Fruit fly (Drosophila melanogaster) whole organism, pupa: ENCODE data around the gene PlexA.

Experiments used
- CG15710 ChIP-seq: fragments of 200-800 bp; sonication (Bioruptor generic); optimal IDR thresholded peaks from 2 replicates; lab custom pipeline; 2018; ENCODE audit warnings: missing biosample characterization, mild to moderate bottlenecking, missing genetic modification characterization, moderate library complexity
- CG17806 ChIP-seq: fragments of 200-800 bp; sonication (Bioruptor generic); optimal IDR thresholded peaks from 2 replicates; lab custom pipeline; 2018; ENCODE audit warnings: missing biosample characterization, mild to moderate bottlenecking, missing genetic modification characterization, moderate library complexity
- CG32121 ChIP-seq: fragments of 200-800 bp; sonication (Bioruptor generic); IDR thresholded peaks from 2 replicates; pipeline ENCODE4 v1.3.6; 2022; ENCODE audit warnings: missing biosample characterization, missing genetic modification characterization
- CG34367 ChIP-seq: fragments of 200-800 bp; sonication (Bioruptor generic); optimal IDR thresholded peaks from 2 replicates; lab custom pipeline; 2018; ENCODE audit warnings: missing biosample characterization, mild to moderate bottlenecking, missing genetic modification characterization
- Ets98B ChIP-seq: fragments of 200-800 bp; sonication (Bioruptor generic); IDR thresholded peaks from 2 replicates; pipeline ENCODE4 v1.3.6; 2022; ENCODE audit warnings: missing biosample characterization, missing genetic modification characterization
- Pif1A ChIP-seq: fragments of 200-800 bp; sonication (Bioruptor generic); optimal IDR thresholded peaks from 3 replicates; lab custom pipeline; 2016; ENCODE audit warnings: missing biosample characterization, missing genetic modification characterization
- Pif1B ChIP-seq: fragments of 200-800 bp; sonication (Bioruptor generic); optimal IDR thresholded peaks from 3 replicates; lab custom pipeline; 2016; ENCODE audit warnings: missing biosample characterization, missing genetic modification characterization
- Snoo ChIP-seq: fragments of 200-800 bp; sonication (Bioruptor generic); optimal IDR thresholded peaks from 3 replicates; lab custom pipeline; 2017; ENCODE audit warnings: missing biosample characterization, mild to moderate bottlenecking, missing genetic modification characterization, inconsistent platforms
- fd96Ca ChIP-seq: fragments of 200-800 bp; sonication (Bioruptor generic); IDR thresholded peaks from 3 replicates; pipeline ENCODE4 v1.3.6; 2022; ENCODE audit warnings: missing biosample characterization, missing genetic modification characterization

DNA sequence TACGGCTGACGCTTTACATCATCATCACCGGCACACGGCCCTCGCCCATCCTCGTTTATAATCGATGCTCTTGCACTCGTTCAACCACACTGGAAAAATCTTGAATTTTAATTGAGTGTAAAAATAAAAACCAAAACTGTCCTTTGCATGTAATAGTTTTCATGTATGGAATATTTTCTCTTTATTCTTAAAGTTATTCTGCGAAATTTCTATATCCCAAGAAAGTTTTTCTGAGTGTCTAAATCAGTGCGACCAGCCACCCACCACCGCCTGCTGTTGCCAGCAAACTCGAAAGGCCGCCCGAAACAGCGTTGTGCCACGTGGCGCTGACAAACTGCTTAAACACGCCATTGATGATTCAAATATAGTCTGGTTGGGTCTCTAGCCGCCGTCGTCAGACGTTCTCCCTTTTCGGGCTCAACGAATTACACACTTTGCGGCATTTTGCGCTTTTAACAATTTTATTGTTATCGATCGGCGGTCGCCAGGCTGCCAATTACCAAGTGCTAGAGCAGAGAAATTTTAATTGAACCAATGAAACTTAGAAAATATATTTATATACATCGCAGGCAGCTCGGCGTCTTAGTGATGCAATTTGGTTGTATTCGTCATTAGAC is 44.0 kb downstream of the PlexA start:
- TF ChIP-seq Ets98B (GFP tag; lab: Robert Waterston, UW), result no peak
- TF ChIP-seq Pif1B (GFP tag; lab: Kevin White, UChicago), result no peak
- TF ChIP-seq Pif1A, result peak; percentile 14
- TF ChIP-seq CG15710, result no peak
- TF ChIP-seq CG17806 (tag; lab: Kevin White, UChicago), result no peak
- TF ChIP-seq CG32121 (GFP tag; lab: Robert Waterston, UW), result no peak
- TF ChIP-seq CG34367, result no peak
- no peak for TF ChIP-seq fd96Ca
- TF ChIP-seq Snoo (tag; lab: Kevin White, UChicago), result no peak
